Fruit fly (Drosophila melanogaster) whole organism, embryonic: ENCODE measurements around the gene edin.

Source experiments
- CG10979 ChIP-seq: fragments of 200-800 bp; sonication (Bioruptor generic); optimal IDR thresholded peaks from 2 replicates; lab custom pipeline; 2018; ENCODE audit warnings: missing biosample characterization, mild to moderate bottlenecking, missing genetic modification characterization, moderate library complexity
- CG11247 ChIP-seq: fragments of 200-800 bp; sonication (Bioruptor generic); IDR thresholded peaks from 2 replicates; pipeline ENCODE4 v1.3.6; 2022; ENCODE audit warnings: missing biosample characterization, missing genetic modification characterization
- CG12299 ChIP-seq: fragments of 200-800 bp; sonication (Bioruptor generic); optimal IDR thresholded peaks from 2 replicates; lab custom pipeline; 2018; ENCODE audit warnings: missing biosample characterization, mild to moderate bottlenecking, missing genetic modification characterization
- CG1233 ChIP-seq: fragments of 200-800 bp; sonication (Bioruptor generic); optimal IDR thresholded peaks from 4 replicates; lab custom pipeline; 2018; ENCODE audit warnings: missing biosample characterization, mild to moderate bottlenecking, missing genetic modification characterization
- CG14441 ChIP-seq: fragments of 200-800 bp; sonication (Bioruptor generic); IDR thresholded peaks from 2 replicates; pipeline ENCODE4 v1.3.6; 2022; ENCODE audit warnings: missing biosample characterization, missing genetic modification characterization
- CG16813 ChIP-seq: fragments of 200-800 bp; sonication (Bioruptor generic); IDR thresholded peaks from 3 replicates; pipeline ENCODE4 v1.3.6; 2022; ENCODE audit warnings: missing biosample characterization, missing genetic modification characterization; ENCODE audit not compliant: partially characterized antibody
- CG17568 ChIP-seq: fragments of 200-800 bp; sonication (Bioruptor generic); optimal IDR thresholded peaks from 2 replicates; lab custom pipeline; 2018; ENCODE audit warnings: missing biosample characterization, mild to moderate bottlenecking, missing genetic modification characterization, moderate library complexity
- CG1832 ChIP-seq: fragments of 200-800 bp; sonication (Bioruptor generic); optimal IDR thresholded peaks from 2 replicates; lab custom pipeline; 2017; ENCODE audit warnings: missing biosample characterization, mild to moderate bottlenecking, missing genetic modification characterization, inconsistent platforms
- CG2199 ChIP-seq: fragments of 200-800 bp; sonication (Bioruptor generic); IDR thresholded peaks from 3 replicates; pipeline ENCODE4 v1.3.6; 2022; ENCODE audit warnings: missing biosample characterization, missing genetic modification characterization
- CG2678 ChIP-seq: fragments of 200-800 bp; sonication (Bioruptor generic); optimal IDR thresholded peaks from 3 replicates; lab custom pipeline; 2019; ENCODE audit warnings: missing biosample characterization, mild to moderate bottlenecking, missing genetic modification characterization, moderate library complexity
- CG32772 ChIP-seq: fragments of 200-800 bp; sonication (Bioruptor generic); IDR thresholded peaks from 2 replicates; pipeline ENCODE4 v1.3.6; 2022; ENCODE audit warnings: missing biosample characterization, missing genetic modification characterization
- CG4360 ChIP-seq: fragments of 200-800 bp; sonication (Bioruptor generic); IDR thresholded peaks from 2 replicates; pipeline ENCODE4 v1.3.6; 2022; ENCODE audit warnings: missing biosample characterization, missing genetic modification characterization
- CG4617 ChIP-seq: fragments of 200-800 bp; sonication (Bioruptor generic); optimal IDR thresholded peaks from 3 replicates; lab custom pipeline; 2016; ENCODE audit warnings: missing biosample characterization, missing genetic modification characterization, borderline replicate concordance
- CG4730 ChIP-seq: fragments of 200-800 bp; sonication (Bioruptor generic); IDR thresholded peaks from 2 replicates; pipeline ENCODE4 v1.3.6; 2022; ENCODE audit warnings: missing biosample characterization, missing genetic modification characterization
- CG7928 ChIP-seq: fragments of 200-800 bp; sonication (Bioruptor generic); optimal IDR thresholded peaks from 2 replicates; lab custom pipeline; 2017; ENCODE audit warnings: missing biosample characterization, mild to moderate bottlenecking, missing genetic modification characterization
- CTCF ChIP-seq: fragments of 200-800 bp; sonication (Bioruptor generic); optimal IDR thresholded peaks from 2 replicates; lab custom pipeline; 2017; ENCODE audit warnings: missing biosample characterization, mild to moderate bottlenecking, missing genetic modification characterization, moderate library complexity
- Dip3 ChIP-seq: fragments of 200-800 bp; sonication (Bioruptor generic); optimal IDR thresholded peaks from 3 replicates; lab custom pipeline; 2016; ENCODE audit warnings: missing biosample characterization, missing genetic modification characterization
- Dll ChIP-seq: fragments of 200-800 bp; sonication (Bioruptor generic); IDR thresholded peaks from 4 replicates; pipeline ENCODE4 v1.3.6; 2022; ENCODE audit warnings: missing biosample characterization, missing genetic modification characterization; ENCODE audit not compliant: partially characterized antibody
- E2f1 ChIP-seq: fragments of 200-800 bp; sonication (Bioruptor generic); IDR thresholded peaks from 2 replicates; pipeline ENCODE4 v1.3.6; 2022; ENCODE audit warnings: missing biosample characterization, missing genetic modification characterization
- H2.0 ChIP-seq: fragments of 200-800 bp; sonication (Bioruptor generic); IDR thresholded peaks from 2 replicates; pipeline ENCODE4 v1.3.6; 2022; ENCODE audit warnings: missing biosample characterization, missing genetic modification characterization
- Meics ChIP-seq: fragments of 200-800 bp; sonication (Bioruptor generic); optimal IDR thresholded peaks from 2 replicates; lab custom pipeline; 2017; ENCODE audit warnings: missing biosample characterization, mild to moderate bottlenecking, missing genetic modification characterization
- Side ChIP-seq: fragments of 200-800 bp; sonication (Bioruptor generic); optimal IDR thresholded peaks from 2 replicates; lab custom pipeline; 2016; ENCODE audit warnings: missing biosample characterization, missing genetic modification characterization
- Spps ChIP-seq: fragments of 200-800 bp; sonication (Bioruptor generic); optimal IDR thresholded peaks from 2 replicates; lab custom pipeline; 2018; ENCODE audit warnings: missing biosample characterization, mild to moderate bottlenecking, missing genetic modification characterization
- Sry-β ChIP-seq: fragments of 200-800 bp; sonication (Bioruptor generic); optimal IDR thresholded peaks from 2 replicates; lab custom pipeline; 2018; ENCODE audit warnings: missing biosample characterization, mild to moderate bottlenecking, missing genetic modification characterization, moderate library complexity
- Trl ChIP-seq, 3 experiments: fragments of >200 bp in 2 of 3; fragments of 200-800 bp in 1 of 3; sonication (Bioruptor generic) in 1 of 3; optimal IDR thresholded peaks; 2 replicates in 1 of 3; 3 replicates in 2 of 3; lab custom pipeline; 2016 to 2017; ENCODE audit warnings: missing biosample characterization in 1 of 3, missing genetic modification characterization in 1 of 3
- az2 ChIP-seq: fragments of 200-800 bp; sonication (Bioruptor generic); optimal IDR thresholded peaks from 3 replicates; lab custom pipeline; 2016; ENCODE audit warnings: missing biosample characterization, missing genetic modification characterization
- bbx ChIP-seq: fragments of 200-800 bp; sonication (Bioruptor generic); IDR thresholded peaks from 2 replicates; pipeline ENCODE4 v1.3.6; 2022; ENCODE audit warnings: missing biosample characterization, missing genetic modification characterization; ENCODE audit not compliant: partially characterized antibody
- chm ChIP-seq: fragments of 200-800 bp; sonication (Bioruptor generic); IDR thresholded peaks from 2 replicates; pipeline ENCODE4 v1.3.6; 2022; ENCODE audit warnings: missing biosample characterization, missing genetic modification characterization
- chn ChIP-seq: fragments of 200-800 bp; sonication (Bioruptor generic); optimal IDR thresholded peaks from 2 replicates; lab custom pipeline; 2016; ENCODE audit warnings: missing biosample characterization, missing genetic modification characterization
- cwo ChIP-seq: fragments of 200-800 bp; sonication (Bioruptor generic); optimal IDR thresholded peaks from 3 replicates; lab custom pipeline; 2017; ENCODE audit warnings: missing biosample characterization, missing genetic modification characterization, mild to moderate bottlenecking, moderate library complexity, missing genetic modification reagents
- exex ChIP-seq: fragments of 200-800 bp; sonication (Bioruptor generic); optimal IDR thresholded peaks from 4 replicates; lab custom pipeline; 2018; ENCODE audit warnings: missing biosample characterization, mild to moderate bottlenecking, missing genetic modification characterization, moderate library complexity
- gro ChIP-seq: fragments of 200-800 bp; sonication (Bioruptor generic); optimal IDR thresholded peaks from 2 replicates; lab custom pipeline; 2016; ENCODE audit warnings: missing biosample characterization, missing genetic modification characterization
- her ChIP-seq: fragments of 200-800 bp; sonication (Bioruptor generic); optimal IDR thresholded peaks from 2 replicates; lab custom pipeline; 2016; ENCODE audit warnings: missing biosample characterization, missing genetic modification characterization
- hth ChIP-seq: fragments of >200 bp; optimal IDR thresholded peaks from 2 replicates; lab custom pipeline; 2017; ENCODE audit warnings: inconsistent platforms
- insv ChIP-seq, 2 experiments: fragments of 200-800 bp; sonication (Bioruptor generic); optimal IDR thresholded peaks; 3 replicates each; lab custom pipeline; 2016 to 2018; ENCODE audit warnings: missing biosample characterization in 2 of 2, missing genetic modification characterization in 2 of 2
- ken ChIP-seq: fragments of 200-800 bp; sonication (Bioruptor generic); IDR thresholded peaks from 3 replicates; pipeline ENCODE4 v1.3.6; 2022; ENCODE audit warnings: missing biosample characterization, missing genetic modification characterization
- odd ChIP-seq: fragments of 200-800 bp; sonication (Bioruptor generic); optimal IDR thresholded peaks from 2 replicates; lab custom pipeline; 2017; ENCODE audit warnings: missing biosample characterization, mild to moderate bottlenecking, missing genetic modification characterization
- pfk ChIP-seq: fragments of 200-800 bp; sonication (Bioruptor generic); optimal IDR thresholded peaks from 2 replicates; lab custom pipeline; 2018; ENCODE audit warnings: missing biosample characterization, mild to moderate bottlenecking, missing genetic modification characterization, moderate library complexity
- schlank ChIP-seq: fragments of 200-800 bp; sonication (Bioruptor generic); optimal IDR thresholded peaks from 2 replicates; lab custom pipeline; 2018; ENCODE audit warnings: missing biosample characterization, mild to moderate bottlenecking, missing genetic modification characterization
- so ChIP-seq: fragments of 200-800 bp; sonication (Bioruptor generic); IDR thresholded peaks from 3 replicates; pipeline ENCODE4 v1.3.6; 2022; ENCODE audit warnings: missing biosample characterization, missing genetic modification characterization
- toy ChIP-seq: fragments of 200-800 bp; sonication (Bioruptor generic); IDR thresholded peaks from 2 replicates; pipeline ENCODE4 v1.3.6; 2022; ENCODE audit warnings: missing biosample characterization, missing genetic modification characterization
- vvl ChIP-seq: fragments of 200-800 bp; sonication (Bioruptor generic); IDR thresholded peaks from 2 replicates; pipeline ENCODE4 v1.3.6; 2022; ENCODE audit warnings: missing biosample characterization, missing genetic modification characterization

edin gene

DNA sequence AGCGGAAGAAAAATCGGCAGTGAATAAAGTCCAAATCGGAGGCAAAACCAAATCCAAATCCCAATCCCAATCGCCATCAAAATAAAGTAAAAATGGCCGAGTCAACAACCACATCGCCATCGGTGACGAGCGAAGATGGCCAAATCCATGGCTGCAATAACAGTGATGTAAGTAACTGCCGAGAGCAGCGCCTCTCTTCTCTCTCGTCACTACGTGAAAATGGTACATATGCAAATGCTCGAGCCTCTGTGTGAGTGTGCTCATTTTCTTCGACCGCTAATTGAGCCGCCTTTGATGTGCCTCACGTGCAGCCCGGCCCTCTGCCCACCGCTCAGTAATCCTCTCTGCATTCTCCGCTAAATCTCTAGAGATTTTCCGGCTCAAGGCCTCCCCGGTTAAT, 39.7 kb downstream of the edin start (continued):
- TF ChIP-seq odd (no peak), CG7928 (GFP tag; lab: Kevin White, UChicago) (no peak), H2.0 (GFP tag; lab: Robert Waterston, UW) (no peak), chn (GFP tag; lab: Kevin White, UChicago) (no peak), CG10979 (tag; lab: Kevin White, UChicago) (no peak), E2f1 (GFP tag; lab: Robert Waterston, UW) (no peak), CG4360 (GFP tag; lab: Robert Waterston, UW) (no peak), CG16813 (no peak), Spps (tag; lab: Kevin White, UChicago) (no peak), CG1832 (GFP tag; lab: Kevin White, UChicago) (no peak), ken (GFP tag; lab: Robert Waterston, UW) (0 out of 3 replicates have a peak, but pooled peaks have one; percentile 17), CG4730 (GFP tag; lab: Robert Waterston, UW) (no peak), her (no peak), cwo (peak; percentile 56), Trl (optimal IDR thresholded peaks at IDR 0.05; lab: Kevin White, UChicago) (peak; percentile 23 to 29), Trl (GFP tag; optimal IDR thresholded peaks at IDR 0.05; lab: Kevin White, UChicago) (no peak), insv (GFP tag; optimal IDR thresholded peaks at IDR 0.05; lab: Kevin White, UChicago) (no peak), CG11247 (GFP tag; lab: Robert Waterston, UW) (0 out of 2 replicates have a peak, but pooled peaks have one; percentile 18), hth (lab: Kevin White, UChicago) (no peak), CG17568 (GFP tag; lab: Kevin White, UChicago) (no peak), Sry-β (GFP tag; lab: Kevin White, UChicago) (no peak), bbx (GFP tag; lab: Robert Waterston, UW) (no peak), CG32772 (GFP tag; lab: Robert Waterston, UW) (no peak), CTCF (GFP tag; lab: Kevin White, UChicago) (no peak), chm (GFP tag; lab: Robert Waterston, UW) (peak; percentile 52; the same call in 1 of the 2 replicates), CG4617 (no peak), toy (GFP tag; lab: Robert Waterston, UW) (no peak), gro (GFP tag; lab: Kevin White, UChicago) (no peak), schlank (tag; lab: Kevin White, UChicago) (no peak), Meics (GFP tag; lab: Kevin White, UChicago) (peak; percentile 47), Side (no peak), CG1233 (GFP tag; lab: Kevin White, UChicago) (no peak), Dll (GFP tag; lab: Robert Waterston, UW) (no peak), CG2678 (tag; lab: Kevin White, UChicago) (no peak), so (GFP tag; lab: Robert Waterston, UW) (0 out of 3 replicates have a peak, but pooled peaks have one; percentile 9), Dip3 (GFP tag; lab: Kevin White, UChicago) (no peak)

DNA sequence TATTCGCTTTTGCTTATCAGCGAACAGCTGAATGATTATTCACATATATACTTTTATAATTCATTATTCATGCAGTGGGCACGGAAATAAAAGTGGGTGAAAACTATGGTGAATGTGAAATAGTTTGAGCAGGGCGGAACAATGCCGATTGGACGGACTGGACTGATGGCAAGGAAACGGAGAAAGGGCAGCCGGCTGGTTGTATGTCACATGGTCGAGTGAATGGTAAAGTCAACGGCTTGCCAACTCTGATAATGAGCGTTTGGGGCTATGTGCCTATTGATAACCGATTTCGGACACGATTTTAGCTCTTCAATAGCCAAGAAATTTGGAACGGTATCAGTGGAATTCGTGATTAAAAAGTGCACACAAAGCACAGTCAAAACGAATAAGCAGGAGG, 41.1 kb downstream of the edin start:
- TF ChIP-seq pfk (peak; percentile 86), CG14441 (0 out of 2 replicates have a peak, but pooled peaks have one; percentile 10), az2 (GFP tag; lab: Kevin White, UChicago) (no peak), CG12299 (tag; lab: Kevin White, UChicago) (no peak), vvl (peak; percentile 49; the same call in 1 of the 2 replicates), CG2199 (GFP tag; lab: Robert Waterston, UW) (0 out of 3 replicates have a peak, but pooled peaks have one; percentile 36), exex (tag; lab: Kevin White, UChicago) (peak; percentile 51)
